Fruit fly (Drosophila melanogaster) whole organism, prepupa: ENCODE data around the gene CG4440.

Experiments
- CG11902 ChIP-seq: fragments of 200-800 bp; sonication (Bioruptor generic); optimal IDR thresholded peaks from 3 replicates; lab custom pipeline; 2016; ENCODE audit warnings: missing biosample characterization, missing genetic modification characterization
- Lpt ChIP-seq: fragments of 200-800 bp; sonication (Bioruptor generic); optimal IDR thresholded peaks from 3 replicates; lab custom pipeline; 2016; ENCODE audit warnings: missing biosample characterization, missing genetic modification characterization
- Met ChIP-seq: fragments of 200-800 bp; sonication (Bioruptor generic); optimal IDR thresholded peaks from 3 replicates; lab custom pipeline; 2016; ENCODE audit warnings: missing biosample characterization, missing genetic modification characterization
- salr ChIP-seq, 2 experiments: fragments of 200-800 bp; sonication (Bioruptor generic); optimal IDR thresholded peaks; 3 replicates each; lab custom pipeline; 2016 to 2018; ENCODE audit warnings: missing biosample characterization in 2 of 2, missing genetic modification characterization in 2 of 2, mild to moderate bottlenecking in 1 of 2

- TF ChIP-seq Lpt (GFP tag; lab: Kevin White, UChicago) (no peak), CG11902 (GFP tag; lab: Kevin White, UChicago) (peak; percentile 59), Met (GFP tag; lab: Kevin White, UChicago) (peak; percentile 74), salr (GFP tag; optimal IDR thresholded peaks at IDR 0.05; lab: Kevin White, UChicago) (peak in 1 of 2 experiments; percentile 27)
Measured at dm6 chr2L:16287602-16288392, 41.9 kb upstream of the CG4440 start, which contains the start of the genes crp and pkaap.
